Fruit fly (Drosophila melanogaster) whole organism, pupa: ENCODE measurements around the gene CG43679.

Experiments used
- CG10348 ChIP-seq: fragments of 200-800 bp; sonication (Bioruptor generic); IDR thresholded peaks from 2 replicates; pipeline ENCODE4 v1.3.6; 2022; ENCODE audit warnings: missing biosample characterization, missing genetic modification characterization
- Pif1A ChIP-seq: fragments of 200-800 bp; sonication (Bioruptor generic); optimal IDR thresholded peaks from 3 replicates; lab custom pipeline; 2016; ENCODE audit warnings: missing biosample characterization, missing genetic modification characterization

- no peak for TF ChIP-seq CG10348
- no peak for TF ChIP-seq Pif1A
Measured at dm6 chr3L:15079278-15079677, 28.1 kb upstream of the CG43679 start.
